Fruit fly (Drosophila melanogaster) whole organism, embryonic: ENCODE data around the gene Mms19.
A peak's percentile ranks its signal among the peaks of the same experiment; 100 is the strongest.

Experiments used
- Awh ChIP-seq: fragments of 200-800 bp; sonication (Bioruptor generic); IDR thresholded peaks from 2 replicates; pipeline ENCODE4, ENCODE4 v1.3.6; 2022; ENCODE audit warnings: missing biosample characterization, missing genetic modification characterization
- Bgb ChIP-seq: fragments of 200-800 bp; sonication (Bioruptor generic); IDR thresholded peaks from 2 replicates; pipeline ENCODE4 v1.3.6; 2022; ENCODE audit warnings: missing biosample characterization, missing genetic modification characterization; ENCODE audit not compliant: partially characterized antibody
- CG1024 ChIP-seq: fragments of 200-800 bp; sonication (Bioruptor generic); IDR thresholded peaks from 2 replicates; pipeline ENCODE4 v1.3.6; 2022; ENCODE audit warnings: missing biosample characterization, missing genetic modification characterization
- CG10543 ChIP-seq: fragments of 200-800 bp; sonication (Bioruptor generic); optimal IDR thresholded peaks from 3 replicates; lab custom pipeline; 2017; ENCODE audit warnings: missing biosample characterization, mild to moderate bottlenecking, missing genetic modification characterization, moderate library complexity
- CG10654 ChIP-seq: fragments of 200-800 bp; sonication (Bioruptor generic); optimal IDR thresholded peaks from 2 replicates; lab custom pipeline; 2016; ENCODE audit warnings: missing biosample characterization, missing genetic modification characterization
- CG10979 ChIP-seq: fragments of 200-800 bp; sonication (Bioruptor generic); optimal IDR thresholded peaks from 2 replicates; lab custom pipeline; 2018; ENCODE audit warnings: missing biosample characterization, mild to moderate bottlenecking, missing genetic modification characterization, moderate library complexity
- CG12391 ChIP-seq: fragments of 200-800 bp; sonication (Bioruptor generic); optimal IDR thresholded peaks from 3 replicates; lab custom pipeline; 2018; ENCODE audit warnings: missing biosample characterization, mild to moderate bottlenecking, missing genetic modification characterization, moderate library complexity
- CG15011 ChIP-seq: fragments of 200-800 bp; sonication (Bioruptor generic); optimal IDR thresholded peaks from 3 replicates; lab custom pipeline; 2018; ENCODE audit warnings: missing biosample characterization, mild to moderate bottlenecking, missing genetic modification characterization
- CG15696 ChIP-seq: fragments of 200-800 bp; sonication (Bioruptor generic); optimal IDR thresholded peaks from 2 replicates; lab custom pipeline; 2019; ENCODE audit warnings: missing biosample characterization, mild to moderate bottlenecking, missing genetic modification characterization, moderate library complexity
- CG1603 ChIP-seq: fragments of 200-800 bp; sonication (Bioruptor generic); optimal IDR thresholded peaks from 2 replicates; lab custom pipeline; 2019; ENCODE audit warnings: missing biosample characterization, mild to moderate bottlenecking, missing genetic modification characterization, moderate library complexity
- CG17385 ChIP-seq: fragments of 200-800 bp; sonication (Bioruptor generic); optimal IDR thresholded peaks from 3 replicates; lab custom pipeline; 2018; ENCODE audit warnings: missing biosample characterization, mild to moderate bottlenecking, missing genetic modification characterization
- CG17912 ChIP-seq: fragments of 200-800 bp; sonication (Bioruptor generic); optimal IDR thresholded peaks from 2 replicates; lab custom pipeline; 2018; ENCODE audit warnings: missing biosample characterization, mild to moderate bottlenecking, missing genetic modification characterization
- CG18262 ChIP-seq: fragments of 200-800 bp; optimal IDR thresholded peaks from 3 replicates; lab custom pipeline; 2019; ENCODE audit warnings: missing biosample characterization, mild to moderate bottlenecking, missing genetic modification characterization, moderate library complexity
- CG18599 ChIP-seq: fragments of 200-800 bp; sonication (Bioruptor generic); optimal IDR thresholded peaks from 3 replicates; lab custom pipeline; 2017; ENCODE audit warnings: missing biosample characterization, missing genetic modification characterization, mild to moderate bottlenecking, moderate library complexity, missing genetic modification reagents
- CG2120 ChIP-seq: fragments of 200-800 bp; sonication (Bioruptor generic); optimal IDR thresholded peaks from 3 replicates; lab custom pipeline; 2016; ENCODE audit warnings: missing biosample characterization, missing genetic modification characterization
- CG31388 ChIP-seq: fragments of 200-800 bp; sonication (Bioruptor generic); optimal IDR thresholded peaks from 2 replicates; lab custom pipeline; 2016; ENCODE audit warnings: missing biosample characterization, missing genetic modification characterization
- CG5953 ChIP-seq: fragments of 200-800 bp; sonication (Bioruptor generic); IDR thresholded peaks from 2 replicates; pipeline ENCODE4 v1.3.6; 2022; ENCODE audit warnings: missing biosample characterization, missing genetic modification characterization
- CG6683 ChIP-seq: fragments of 200-800 bp; sonication (Bioruptor generic); optimal IDR thresholded peaks from 2 replicates; lab custom pipeline; 2017; ENCODE audit warnings: missing biosample characterization, mild to moderate bottlenecking, missing genetic modification characterization, missing genetic modification reagents
- CG6854 ChIP-seq: fragments of 200-800 bp; sonication (Bioruptor generic); optimal IDR thresholded peaks from 3 replicates; lab custom pipeline; 2017; ENCODE audit warnings: missing biosample characterization, mild to moderate bottlenecking, missing genetic modification characterization
- CG7357 ChIP-seq: fragments of 200-800 bp; sonication (Bioruptor generic); IDR thresholded peaks from 3 replicates; pipeline ENCODE4 v1.3.6; 2022; ENCODE audit warnings: missing biosample characterization, missing genetic modification characterization
- CTCF ChIP-seq: fragments of 200-800 bp; sonication (Bioruptor generic); optimal IDR thresholded peaks from 2 replicates; lab custom pipeline; 2017; ENCODE audit warnings: missing biosample characterization, mild to moderate bottlenecking, missing genetic modification characterization, moderate library complexity
- Deaf1 ChIP-seq: fragments of 200-800 bp; optimal IDR thresholded peaks from 3 replicates; lab custom pipeline; 2019; ENCODE audit warnings: missing biosample characterization, mild to moderate bottlenecking, missing genetic modification characterization, moderate library complexity
- Dek ChIP-seq: fragments of 200-800 bp; sonication (Bioruptor generic); optimal IDR thresholded peaks from 3 replicates; lab custom pipeline; 2019; ENCODE audit warnings: missing biosample characterization, mild to moderate bottlenecking, missing genetic modification characterization, moderate library complexity
- Ets97D ChIP-seq: fragments of 200-800 bp; sonication (Bioruptor generic); optimal IDR thresholded peaks from 3 replicates; lab custom pipeline; 2016; ENCODE audit warnings: missing biosample characterization, missing genetic modification characterization
- Nf-YB ChIP-seq: fragments of 200-800 bp; sonication (Bioruptor generic); optimal IDR thresholded peaks from 3 replicates; lab custom pipeline; 2019; ENCODE audit warnings: missing biosample characterization, mild to moderate bottlenecking, missing genetic modification characterization, moderate library complexity
- Rfx ChIP-seq: fragments of 200-800 bp; sonication (Bioruptor generic); IDR thresholded peaks from 2 replicates; pipeline ENCODE4 v1.3.6; 2022; ENCODE audit warnings: missing biosample characterization, missing genetic modification characterization
- Rx ChIP-seq: fragments of 200-800 bp; sonication (Bioruptor generic); IDR thresholded peaks from 2 replicates; pipeline ENCODE4 v1.3.6; 2022; ENCODE audit warnings: missing biosample characterization, missing genetic modification characterization
- Sry-β ChIP-seq: fragments of 200-800 bp; sonication (Bioruptor generic); optimal IDR thresholded peaks from 2 replicates; lab custom pipeline; 2018; ENCODE audit warnings: missing biosample characterization, mild to moderate bottlenecking, missing genetic modification characterization, moderate library complexity
- Xrp1 ChIP-seq: fragments of 200-800 bp; sonication (Bioruptor generic); IDR thresholded peaks from 2 replicates; pipeline ENCODE4 v1.3.6; 2022; ENCODE audit warnings: missing biosample characterization, missing genetic modification characterization
- ab ChIP-seq: fragments of 200-800 bp; sonication (Bioruptor generic); optimal IDR thresholded peaks from 2 replicates; lab custom pipeline; 2016; ENCODE audit warnings: missing biosample characterization, missing genetic modification characterization
- bbx ChIP-seq: fragments of 200-800 bp; sonication (Bioruptor generic); IDR thresholded peaks from 2 replicates; pipeline ENCODE4 v1.3.6; 2022; ENCODE audit warnings: missing biosample characterization, missing genetic modification characterization; ENCODE audit not compliant: partially characterized antibody
- corto ChIP-seq: fragments of 200-800 bp; sonication (Bioruptor generic); optimal IDR thresholded peaks from 2 replicates; lab custom pipeline; 2016; ENCODE audit warnings: missing biosample characterization, mild to moderate bottlenecking, missing genetic modification characterization, moderate library complexity
- dati ChIP-seq: fragments of 200-800 bp; sonication (Bioruptor generic); IDR thresholded peaks from 2 replicates; pipeline ENCODE4 v1.3.6; 2022; ENCODE audit warnings: missing biosample characterization, missing genetic modification characterization
- emc ChIP-seq: fragments of 200-800 bp; sonication (Bioruptor generic); optimal IDR thresholded peaks from 2 replicates; lab custom pipeline; 2016; ENCODE audit warnings: missing biosample characterization, missing genetic modification characterization
- fd96Cb ChIP-seq: fragments of 200-800 bp; sonication (Bioruptor generic); optimal IDR thresholded peaks from 2 replicates; lab custom pipeline; 2018; ENCODE audit warnings: missing biosample characterization, mild to moderate bottlenecking, missing genetic modification characterization, moderate library complexity
- gcm ChIP-seq: fragments of 200-800 bp; sonication (Bioruptor generic); optimal IDR thresholded peaks from 2 replicates; lab custom pipeline; 2019; ENCODE audit warnings: missing biosample characterization, mild to moderate bottlenecking, missing genetic modification characterization, moderate library complexity
- grn ChIP-seq: fragments of 200-800 bp; sonication (Bioruptor generic); optimal IDR thresholded peaks from 3 replicates; lab custom pipeline; 2017; ENCODE audit warnings: missing biosample characterization, missing genetic modification characterization
- gsb ChIP-seq: fragments of 200-800 bp; sonication (Bioruptor generic); IDR thresholded peaks from 2 replicates; pipeline ENCODE4 v1.3.6; 2022; ENCODE audit warnings: missing biosample characterization, missing genetic modification characterization
- insv ChIP-seq, 2 experiments: fragments of 200-800 bp; sonication (Bioruptor generic); optimal IDR thresholded peaks; 3 replicates each; lab custom pipeline; 2016 to 2018; ENCODE audit warnings: missing biosample characterization in 2 of 2, missing genetic modification characterization in 2 of 2
- inv ChIP-seq: fragments of 200-800 bp; sonication (Bioruptor generic); IDR thresholded peaks from 2 replicates; pipeline ENCODE4 v1.3.6; 2022; ENCODE audit warnings: missing biosample characterization, missing genetic modification characterization; ENCODE audit not compliant: partially characterized antibody
- kay ChIP-seq: fragments of 200-800 bp; sonication (Bioruptor generic); optimal IDR thresholded peaks from 2 replicates; lab custom pipeline; 2016; ENCODE audit warnings: missing biosample characterization, missing genetic modification characterization
- lbe ChIP-seq: fragments of 200-800 bp; sonication (Bioruptor generic); optimal IDR thresholded peaks from 2 replicates; lab custom pipeline; 2016; ENCODE audit warnings: missing biosample characterization, mild to moderate bottlenecking, missing genetic modification characterization
- pan ChIP-seq, 4 experiments: fragments of >200 bp in 3 of 4; fragments of 200-800 bp in 1 of 4; sonication (Bioruptor generic) in 1 of 4; optimal IDR thresholded peaks in 3 of 4; IDR thresholded peaks in 1 of 4; 2 replicates each; pipeline versions ENCODE4 v1.3.6 to Lab custom; 2017 to 2022; ENCODE audit warnings: missing biosample characterization in 2 of 4, missing genetic modification characterization in 2 of 4, mixed read lengths in 1 of 4
- prd ChIP-seq, 3 experiments: fragments of >200 bp in 2 of 3; fragments of 200-800 bp in 1 of 3; sonication (Bioruptor generic) in 1 of 3; optimal IDR thresholded peaks in 2 of 3; IDR thresholded peaks in 1 of 3; 2 replicates in 2 of 3; 3 replicates in 1 of 3; pipeline versions ENCODE4 v1.3.6 to Lab custom; 2017 to 2022; ENCODE audit warnings: missing biosample characterization in 1 of 3, missing genetic modification characterization in 1 of 3
- sens-2 ChIP-seq: fragments of 200-800 bp; sonication (Bioruptor generic); IDR thresholded peaks from 2 replicates; pipeline ENCODE4 v1.3.6; 2022; ENCODE audit warnings: missing biosample characterization, missing genetic modification characterization
- stc ChIP-seq: fragments of 200-800 bp; sonication (Bioruptor generic); IDR thresholded peaks from 2 replicates; pipeline ENCODE4 v1.3.6; 2022; ENCODE audit warnings: missing biosample characterization, missing genetic modification characterization
- stwl ChIP-seq: fragments of 200-800 bp; sonication (Bioruptor generic); optimal IDR thresholded peaks from 3 replicates; lab custom pipeline; 2018; ENCODE audit warnings: missing biosample characterization, mild to moderate bottlenecking, missing genetic modification characterization, moderate library complexity
- tio ChIP-seq: fragments of 200-800 bp; sonication (Bioruptor generic); optimal IDR thresholded peaks from 2 replicates; lab custom pipeline; 2017; ENCODE audit warnings: missing biosample characterization, missing genetic modification characterization, inconsistent platforms
- trh ChIP-seq: fragments of 200-800 bp; sonication (Bioruptor generic); optimal IDR thresholded peaks from 2 replicates; lab custom pipeline; 2016; ENCODE audit warnings: missing biosample characterization, missing genetic modification characterization
- twi ChIP-seq: fragments of 200-800 bp; optimal IDR thresholded peaks from 2 replicates; lab custom pipeline; 2019; ENCODE audit warnings: missing biosample characterization, mild to moderate bottlenecking, missing genetic modification characterization, moderate library complexity
- zfh1 ChIP-seq: fragments of 200-800 bp; sonication (Bioruptor generic); IDR thresholded peaks from 3 replicates; pipeline ENCODE4 v1.3.6; 2022; ENCODE audit warnings: missing biosample characterization, missing genetic modification characterization

The Mms19 gene

DNA sequence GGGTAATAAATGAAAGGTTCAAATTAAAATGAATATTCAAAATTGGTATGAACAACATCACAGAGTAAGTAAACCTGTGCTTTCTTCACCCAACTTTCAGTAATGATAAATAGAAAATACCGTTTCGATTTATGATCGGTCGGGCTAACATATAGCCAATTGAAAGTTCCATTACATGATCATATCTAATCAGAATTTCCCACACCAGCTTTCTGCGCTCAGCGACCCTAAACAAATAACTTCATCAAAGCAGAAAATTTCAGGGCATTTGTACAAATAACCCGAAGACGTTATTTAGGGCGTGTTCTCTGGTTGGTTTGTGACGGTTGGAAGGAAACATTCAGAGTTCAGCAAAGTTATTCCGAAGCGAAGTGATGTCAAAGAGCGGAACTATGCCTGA lies 28.5 kb upstream of the Mms19 start (continued):
- TF ChIP-seq CG10654 (GFP tag; lab: Kevin White, UChicago) = no peak
- no peak for TF ChIP-seq Sry-β (GFP tag; lab: Kevin White, UChicago)
- no peak for TF ChIP-seq CG6854 (GFP tag; lab: Kevin White, UChicago)
- TF ChIP-seq inv (GFP tag; lab: Robert Waterston, UW) = no peak
- no peak for TF ChIP-seq Ets97D (GFP tag; lab: Kevin White, UChicago)
- TF ChIP-seq CG17385 = no peak
- 0 out of 2 replicates have a peak, but pooled peaks have one; percentile 7 for TF ChIP-seq CG1024
- peak in 1 of 2 experiments; percentile 6 for TF ChIP-seq insv (GFP tag; optimal IDR thresholded peaks at IDR 0.05; lab: Kevin White, UChicago)
- TF ChIP-seq Deaf1 (tag; lab: Kevin White, UChicago) = no peak
- no peak for TF ChIP-seq Bgb
- TF ChIP-seq Rfx (GFP tag; lab: Robert Waterston, UW) = no peak
- no peak for TF ChIP-seq CG7357 (GFP tag; lab: Robert Waterston, UW)
- TF ChIP-seq corto (GFP tag; lab: Kevin White, UChicago) = no peak
- TF ChIP-seq CG10979 (tag; lab: Kevin White, UChicago) = no peak
- no peak for TF ChIP-seq zfh1 (GFP tag; lab: Robert Waterston, UW)
- no peak for TF ChIP-seq CG1603
- TF ChIP-seq CG5953 (GFP tag; lab: Robert Waterston, UW) = no peak
- TF ChIP-seq CG17912 (GFP tag; lab: Kevin White, UChicago) = no peak
- TF ChIP-seq Nf-YB (GFP tag; lab: Kevin White, UChicago) = peak; percentile 24
- TF ChIP-seq CG31388 (GFP tag; lab: Kevin White, UChicago) = no peak
- TF ChIP-seq twi (tag; lab: Kevin White, UChicago) = no peak
- TF ChIP-seq CG10543 (GFP tag; lab: Kevin White, UChicago) = no peak
- no peak for TF ChIP-seq lbe (GFP tag; lab: Kevin White, UChicago)
- no peak for TF ChIP-seq stwl (tag; lab: Kevin White, UChicago)
- TF ChIP-seq CG15011 = no peak
- no peak for TF ChIP-seq tio (GFP tag; lab: Kevin White, UChicago)
- TF ChIP-seq gsb (GFP tag; lab: Robert Waterston, UW) = no peak
- TF ChIP-seq CG15696 (tag; lab: Kevin White, UChicago) = no peak
- no peak for TF ChIP-seq dati (GFP tag; lab: Robert Waterston, UW)
- TF ChIP-seq Xrp1 = 0 out of 2 replicates have a peak, but pooled peaks have one; percentile 20
- no peak for TF ChIP-seq trh (GFP tag; lab: Kevin White, UChicago)
- TF ChIP-seq stc = no peak
- TF ChIP-seq grn (GFP tag; lab: Kevin White, UChicago) = peak; percentile 21
- no peak for TF ChIP-seq pan (optimal IDR thresholded peaks at IDR 0.05; lab: Kevin White, UChicago)
- TF ChIP-seq pan (GFP tag; optimal IDR thresholded peaks at IDR 0.05 in 1 of 2, IDR thresholded peaks at IDR 0.05 in 1 of 2) = no peak
- TF ChIP-seq CG18262 (tag; lab: Kevin White, UChicago) = no peak
- TF ChIP-seq CG2120 (GFP tag; lab: Kevin White, UChicago) = no peak
- no peak for TF ChIP-seq kay
- no peak for TF ChIP-seq CTCF (GFP tag; lab: Kevin White, UChicago)
- no peak for TF ChIP-seq bbx (GFP tag; lab: Robert Waterston, UW)
- TF ChIP-seq fd96Cb = no peak
- TF ChIP-seq Awh (GFP tag; lab: Robert Waterston, UW) = 0 out of 2 replicates have a peak, but pooled peaks have one; percentile 20
- TF ChIP-seq emc = no peak
- TF ChIP-seq Dek (tag; lab: Kevin White, UChicago) = no peak
- TF ChIP-seq prd (optimal IDR thresholded peaks at IDR 0.05; lab: Kevin White, UChicago) = no peak
- no peak for TF ChIP-seq prd (GFP tag; IDR thresholded peaks at IDR 0.05; lab: Robert Waterston, UW)
- no peak for TF ChIP-seq CG12391 (tag; lab: Kevin White, UChicago)
- no peak for TF ChIP-seq CG6683
- TF ChIP-seq gcm (GFP tag; lab: Kevin White, UChicago) = no peak
- TF ChIP-seq ab (GFP tag; lab: Kevin White, UChicago) = no peak
- no peak for TF ChIP-seq CG18599 (GFP tag; lab: Kevin White, UChicago)
- no peak for TF ChIP-seq sens-2 (GFP tag; lab: Robert Waterston, UW)
- TF ChIP-seq Rx = no peak
